Fruit fly (Drosophila melanogaster) whole organism, pupa: ENCODE results near the gene CG4733.

Experiments
- CG12605 ChIP-seq: fragments of 200-800 bp; sonication (Bioruptor generic); IDR thresholded peaks from 2 replicates; pipeline ENCODE4 v1.3.6; 2022; ENCODE audit warnings: missing biosample characterization, missing genetic modification characterization
- CG32121 ChIP-seq: fragments of 200-800 bp; sonication (Bioruptor generic); IDR thresholded peaks from 2 replicates; pipeline ENCODE4 v1.3.6; 2022; ENCODE audit warnings: missing biosample characterization, missing genetic modification characterization
- Ets98B ChIP-seq: fragments of 200-800 bp; sonication (Bioruptor generic); IDR thresholded peaks from 2 replicates; pipeline ENCODE4 v1.3.6; 2022; ENCODE audit warnings: missing biosample characterization, missing genetic modification characterization
- Pif1A ChIP-seq: fragments of 200-800 bp; sonication (Bioruptor generic); optimal IDR thresholded peaks from 3 replicates; lab custom pipeline; 2016; ENCODE audit warnings: missing biosample characterization, missing genetic modification characterization
- gl ChIP-seq: fragments of 200-800 bp; sonication (Bioruptor generic); optimal IDR thresholded peaks from 2 replicates; lab custom pipeline; 2018; ENCODE audit warnings: missing biosample characterization, mild to moderate bottlenecking, missing genetic modification characterization
- rn ChIP-seq: fragments of 200-800 bp; sonication (Bioruptor generic); IDR thresholded peaks from 2 replicates; pipeline ENCODE4 v1.3.6; 2022; ENCODE audit warnings: missing biosample characterization, missing genetic modification characterization

- no peak; the same call in 1 of the 2 replicates for TF ChIP-seq CG12605 (GFP tag; lab: Robert Waterston, UW)
- TF ChIP-seq Ets98B (GFP tag; lab: Robert Waterston, UW): peak; percentile 44; the same call in 1 of the 2 replicates
- no peak for TF ChIP-seq Pif1A (GFP tag; lab: Kevin White, UChicago)
- no peak for TF ChIP-seq rn (GFP tag; lab: Robert Waterston, UW)
- no peak; the same call in 1 of the 2 replicates for TF ChIP-seq CG32121
- TF ChIP-seq gl: no peak
These were observed 1.6 kb downstream of the CG4733 start for dm6 chr3R:19892046-19892445.
